Fruit fly (Drosophila melanogaster) whole organism, embryonic: ENCODE results near the gene CG6149.

Experiments used
- Ada2b ChIP-seq: fragments of 200-800 bp; sonication (Bioruptor generic); IDR thresholded peaks from 2 replicates; pipeline ENCODE4 v1.3.6; 2022; ENCODE audit warnings: missing biosample characterization, missing genetic modification characterization
- Bdp1 ChIP-seq: fragments of 200-800 bp; sonication (Bioruptor generic); optimal IDR thresholded peaks from 3 replicates; lab custom pipeline; 2016; ENCODE audit warnings: missing biosample characterization, missing genetic modification characterization
- CG10979 ChIP-seq: fragments of 200-800 bp; sonication (Bioruptor generic); optimal IDR thresholded peaks from 2 replicates; lab custom pipeline; 2018; ENCODE audit warnings: missing biosample characterization, mild to moderate bottlenecking, missing genetic modification characterization, moderate library complexity
- CG11093 ChIP-seq: fragments of 200-800 bp; sonication (Bioruptor generic); IDR thresholded peaks from 3 replicates; pipeline ENCODE4 v1.3.6; 2022; ENCODE audit warnings: missing biosample characterization, missing genetic modification characterization
- CG11695 ChIP-seq: fragments of 200-800 bp; sonication (Bioruptor generic); IDR thresholded peaks from 3 replicates; pipeline ENCODE4 v1.3.6; 2022; ENCODE audit warnings: missing biosample characterization, missing genetic modification characterization
- CG12299 ChIP-seq: fragments of 200-800 bp; sonication (Bioruptor generic); optimal IDR thresholded peaks from 2 replicates; lab custom pipeline; 2018; ENCODE audit warnings: missing biosample characterization, mild to moderate bottlenecking, missing genetic modification characterization
- CG12659 ChIP-seq: fragments of 200-800 bp; sonication (Bioruptor generic); optimal IDR thresholded peaks from 3 replicates; lab custom pipeline; 2017; ENCODE audit warnings: mild to moderate bottlenecking, missing biosample characterization, missing genetic modification reagents, missing genetic modification characterization
- CG12769 ChIP-seq: fragments of 200-800 bp; sonication (Bioruptor generic); optimal IDR thresholded peaks from 2 replicates; lab custom pipeline; 2019; ENCODE audit warnings: missing biosample characterization, mild to moderate bottlenecking, missing genetic modification characterization, moderate library complexity
- CG12942 ChIP-seq: fragments of 200-800 bp; sonication (Bioruptor generic); optimal IDR thresholded peaks from 3 replicates; lab custom pipeline; 2016; ENCODE audit warnings: missing biosample characterization, missing genetic modification characterization
- CG13296 ChIP-seq: fragments of 200-800 bp; sonication (Bioruptor generic); optimal IDR thresholded peaks from 3 replicates; lab custom pipeline; 2018; ENCODE audit warnings: missing biosample characterization, mild to moderate bottlenecking, missing genetic modification characterization
- CG14050 ChIP-seq: fragments of 200-800 bp; sonication (Bioruptor generic); IDR thresholded peaks from 3 replicates; pipeline ENCODE4 v1.3.6; 2022; ENCODE audit warnings: missing biosample characterization, missing genetic modification characterization
- CG14667 ChIP-seq: fragments of 200-800 bp; sonication (Bioruptor generic); IDR thresholded peaks from 2 replicates; pipeline ENCODE4 v1.3.6; 2022; ENCODE audit warnings: missing biosample characterization, missing genetic modification characterization
- CG17359 ChIP-seq: fragments of 200-800 bp; sonication (Bioruptor generic); optimal IDR thresholded peaks from 3 replicates; lab custom pipeline; 2018; ENCODE audit warnings: missing biosample characterization, mild to moderate bottlenecking, missing genetic modification characterization, moderate library complexity
- CG18619 ChIP-seq: fragments of 200-800 bp; sonication (Bioruptor generic); optimal IDR thresholded peaks from 3 replicates; lab custom pipeline; 2017; ENCODE audit warnings: missing biosample characterization, mild to moderate bottlenecking, missing genetic modification characterization
- CG31224 ChIP-seq: fragments of 200-800 bp; sonication (Bioruptor generic); IDR thresholded peaks from 2 replicates; pipeline ENCODE4 v1.3.6; 2022; ENCODE audit warnings: missing biosample characterization, missing genetic modification characterization
- CG31441 ChIP-seq: fragments of 200-800 bp; sonication (Bioruptor generic); IDR thresholded peaks from 2 replicates; pipeline ENCODE4 v1.3.6; 2022; ENCODE audit warnings: missing biosample characterization, missing genetic modification characterization
- CG32532 ChIP-seq: fragments of 200-800 bp; sonication (Bioruptor generic); IDR thresholded peaks from 2 replicates; pipeline ENCODE4 v1.3.6; 2022; ENCODE audit warnings: missing biosample characterization, missing genetic modification characterization
- CG4360 ChIP-seq: fragments of 200-800 bp; sonication (Bioruptor generic); IDR thresholded peaks from 2 replicates; pipeline ENCODE4 v1.3.6; 2022; ENCODE audit warnings: missing biosample characterization, missing genetic modification characterization
- CG6689 ChIP-seq: fragments of 200-800 bp; sonication (Bioruptor generic); IDR thresholded peaks from 2 replicates; pipeline ENCODE4 v1.3.6; 2022; ENCODE audit warnings: missing biosample characterization, missing genetic modification characterization
- CG6791 ChIP-seq: fragments of 200-800 bp; sonication (Bioruptor generic); IDR thresholded peaks from 3 replicates; pipeline ENCODE4 v1.3.6; 2022; ENCODE audit warnings: missing biosample characterization, missing genetic modification characterization; ENCODE audit not compliant: partially characterized antibody
- CG7745 ChIP-seq: fragments of 200-800 bp; sonication (Bioruptor generic); optimal IDR thresholded peaks from 2 replicates; lab custom pipeline; 2018; ENCODE audit warnings: missing biosample characterization, mild to moderate bottlenecking, missing genetic modification characterization, moderate library complexity
- CG8765 ChIP-seq: fragments of 200-800 bp; sonication (Bioruptor generic); IDR thresholded peaks from 2 replicates; pipeline ENCODE4 v1.3.6; 2022; ENCODE audit warnings: missing biosample characterization, missing genetic modification characterization
- Camta ChIP-seq: fragments of 200-800 bp; sonication (Bioruptor generic); optimal IDR thresholded peaks from 2 replicates; lab custom pipeline; 2016; ENCODE audit warnings: missing biosample characterization, missing genetic modification characterization
- Chrac-16 ChIP-seq: fragments of 200-800 bp; sonication (Bioruptor generic); optimal IDR thresholded peaks from 3 replicates; lab custom pipeline; 2016; ENCODE audit warnings: missing biosample characterization, missing genetic modification characterization
- Dad ChIP-seq: fragments of 200-800 bp; sonication (Bioruptor generic); optimal IDR thresholded peaks from 3 replicates; lab custom pipeline; 2016; ENCODE audit warnings: missing biosample characterization, missing genetic modification characterization
- ERR ChIP-seq: fragments of 200-800 bp; sonication (Bioruptor generic); optimal IDR thresholded peaks from 2 replicates; lab custom pipeline; 2016; ENCODE audit warnings: missing biosample characterization, missing genetic modification characterization
- Eip74EF ChIP-seq, 2 experiments: fragments of 200-800 bp in 1 of 2; fragments of >200 bp in 1 of 2; sonication (Bioruptor generic) in 1 of 2; optimal IDR thresholded peaks; 2 replicates each; lab custom pipeline; 2017 to 2019; ENCODE audit warnings: missing biosample characterization in 2 of 2, missing genetic modification characterization in 2 of 2, mild to moderate bottlenecking in 1 of 2, moderate library complexity in 1 of 2
- Ets97D ChIP-seq: fragments of 200-800 bp; sonication (Bioruptor generic); optimal IDR thresholded peaks from 3 replicates; lab custom pipeline; 2016; ENCODE audit warnings: missing biosample characterization, missing genetic modification characterization
- H15 ChIP-seq: fragments of 200-800 bp; sonication (Bioruptor generic); IDR thresholded peaks from 3 replicates; pipeline ENCODE4 v1.3.6; 2022; ENCODE audit warnings: missing biosample characterization, missing genetic modification characterization
- NC2β ChIP-seq: fragments of 200-800 bp; sonication (Bioruptor generic); optimal IDR thresholded peaks from 2 replicates; lab custom pipeline; 2016; ENCODE audit warnings: missing biosample characterization, missing genetic modification characterization
- Nf-YC ChIP-seq: fragments of 200-800 bp; optimal IDR thresholded peaks from 3 replicates; lab custom pipeline; 2019; ENCODE audit warnings: missing biosample characterization, mild to moderate bottlenecking, missing genetic modification characterization, moderate library complexity
- Sin3A ChIP-seq: fragments of >200 bp; optimal IDR thresholded peaks from 2 replicates; lab custom pipeline; 2018
- Vsx1 ChIP-seq: fragments of 200-800 bp; sonication (Bioruptor generic); optimal IDR thresholded peaks from 2 replicates; lab custom pipeline; 2017; ENCODE audit warnings: missing biosample characterization, mild to moderate bottlenecking, missing genetic modification characterization, missing genetic modification reagents
- ab ChIP-seq: fragments of 200-800 bp; sonication (Bioruptor generic); optimal IDR thresholded peaks from 2 replicates; lab custom pipeline; 2016; ENCODE audit warnings: missing biosample characterization, missing genetic modification characterization
- al ChIP-seq: fragments of 200-800 bp; sonication (Bioruptor generic); IDR thresholded peaks from 2 replicates; pipeline ENCODE4 v1.3.6; 2022; ENCODE audit warnings: missing biosample characterization, missing genetic modification characterization
- bsh ChIP-seq, 2 experiments: fragments of 200-800 bp; sonication (Bioruptor generic); optimal IDR thresholded peaks; 2 replicates each; lab custom pipeline; 2017 to 2018; ENCODE audit warnings: mild to moderate bottlenecking in 2 of 2, missing biosample characterization in 2 of 2, missing genetic modification characterization in 2 of 2, moderate library complexity in 1 of 2
- chif ChIP-seq, 2 experiments: fragments of 200-800 bp; sonication (Bioruptor generic); optimal IDR thresholded peaks; 3 replicates each; lab custom pipeline; 2016; ENCODE audit warnings: missing biosample characterization in 2 of 2, missing genetic modification characterization in 2 of 2
- chinmo ChIP-seq: fragments of 200-800 bp; sonication (Bioruptor generic); IDR thresholded peaks from 4 replicates; pipeline ENCODE4 v1.3.6; 2022; ENCODE audit warnings: missing biosample characterization, missing genetic modification characterization; ENCODE audit not compliant: partially characterized antibody
- dati ChIP-seq: fragments of 200-800 bp; sonication (Bioruptor generic); IDR thresholded peaks from 2 replicates; pipeline ENCODE4 v1.3.6; 2022; ENCODE audit warnings: missing biosample characterization, missing genetic modification characterization
- dimm ChIP-seq: fragments of 200-800 bp; sonication (Bioruptor generic); IDR thresholded peaks from 2 replicates; pipeline ENCODE4 v1.3.6; 2022; ENCODE audit warnings: missing biosample characterization, missing genetic modification characterization
- dm ChIP-seq: fragments of 200-800 bp; sonication (Bioruptor generic); optimal IDR thresholded peaks from 3 replicates; lab custom pipeline; 2016; ENCODE audit warnings: missing biosample characterization, missing genetic modification characterization
- esg ChIP-seq: fragments of 200-800 bp; sonication (Bioruptor generic); conservative IDR thresholded peaks from 2 replicates; pipeline ENCODE4 v1.3.6; 2022; ENCODE audit warnings: missing biosample characterization, missing genetic modification characterization
- ken ChIP-seq: fragments of 200-800 bp; sonication (Bioruptor generic); IDR thresholded peaks from 3 replicates; pipeline ENCODE4 v1.3.6; 2022; ENCODE audit warnings: missing biosample characterization, missing genetic modification characterization
- nau ChIP-seq: fragments of 200-800 bp; sonication (Bioruptor generic); optimal IDR thresholded peaks from 3 replicates; lab custom pipeline; 2017; ENCODE audit warnings: missing biosample characterization, mild to moderate bottlenecking, missing genetic modification characterization, missing genetic modification reagents
- schlank ChIP-seq: fragments of 200-800 bp; sonication (Bioruptor generic); optimal IDR thresholded peaks from 2 replicates; lab custom pipeline; 2018; ENCODE audit warnings: missing biosample characterization, mild to moderate bottlenecking, missing genetic modification characterization
- sens-2 ChIP-seq: fragments of 200-800 bp; sonication (Bioruptor generic); IDR thresholded peaks from 2 replicates; pipeline ENCODE4 v1.3.6; 2022; ENCODE audit warnings: missing biosample characterization, missing genetic modification characterization
- sim ChIP-seq: fragments of 200-800 bp; sonication (Bioruptor generic); IDR thresholded peaks from 2 replicates; pipeline ENCODE4 v1.3.6; 2022; ENCODE audit warnings: missing biosample characterization, missing genetic modification characterization
- slou ChIP-seq: fragments of 200-800 bp; sonication (Bioruptor generic); optimal IDR thresholded peaks from 3 replicates; lab custom pipeline; 2016; ENCODE audit warnings: missing biosample characterization, missing genetic modification characterization
- sna ChIP-seq: fragments of 200-800 bp; sonication (Bioruptor generic); IDR thresholded peaks from 2 replicates; pipeline ENCODE4 v1.3.6; 2022; ENCODE audit warnings: missing biosample characterization, missing genetic modification characterization; ENCODE audit not compliant: partially characterized antibody
- so ChIP-seq: fragments of 200-800 bp; sonication (Bioruptor generic); IDR thresholded peaks from 3 replicates; pipeline ENCODE4 v1.3.6; 2022; ENCODE audit warnings: missing biosample characterization, missing genetic modification characterization
- wdn ChIP-seq: fragments of 200-800 bp; sonication (Bioruptor generic); IDR thresholded peaks from 2 replicates; pipeline ENCODE4 v1.3.6; 2022; ENCODE audit warnings: missing biosample characterization, missing genetic modification characterization

Gene CG6149

DNA sequence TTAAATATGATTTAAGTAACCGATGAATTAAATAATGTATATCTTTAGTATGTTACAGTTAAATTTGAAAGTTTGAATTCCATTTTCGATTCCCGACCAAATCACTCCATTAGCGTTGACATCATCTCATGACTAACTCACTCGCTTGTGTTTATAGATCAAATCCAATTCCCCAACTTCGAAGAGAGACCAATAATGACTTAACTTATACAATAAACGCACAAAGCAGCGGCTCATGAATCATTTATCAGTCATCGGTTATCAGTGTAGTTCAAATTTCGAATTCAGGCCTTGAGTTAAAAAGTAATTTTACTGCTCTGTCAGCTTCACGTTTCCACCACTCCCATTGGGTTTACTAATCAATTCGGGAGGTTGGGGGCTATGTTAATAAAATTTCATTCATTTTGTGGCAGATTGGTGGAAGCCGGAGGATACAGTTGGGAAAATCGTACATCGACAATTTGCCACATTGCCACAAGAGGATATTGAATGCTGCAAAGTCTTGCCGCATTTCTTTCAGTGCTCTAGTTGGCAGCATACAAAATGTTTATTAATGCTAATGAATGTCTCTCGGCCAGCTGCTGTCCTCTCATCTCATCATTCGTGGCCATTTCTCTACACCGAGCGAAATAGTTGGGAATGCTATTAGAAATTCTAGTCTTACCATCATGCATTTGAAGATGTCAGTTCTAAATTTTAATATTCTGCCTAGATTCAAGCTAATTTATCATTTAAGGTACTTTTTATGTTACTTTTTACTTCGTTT lies 26.8 kb downstream of the CG6149 start (continued):
- TF ChIP-seq Sin3A (lab: Kevin White, UChicago): no peak
- TF ChIP-seq CG12659 (GFP tag; lab: Kevin White, UChicago): no peak
- TF ChIP-seq Chrac-16 (GFP tag; lab: Kevin White, UChicago): peak; percentile 8
- TF ChIP-seq CG8765 (GFP tag; lab: Robert Waterston, UW): no peak
- no peak for TF ChIP-seq H15
- TF ChIP-seq sim (GFP tag; lab: Robert Waterston, UW): no peak
- TF ChIP-seq CG12299 (tag; lab: Kevin White, UChicago): no peak
- no peak for TF ChIP-seq Bdp1 (GFP tag; lab: Kevin White, UChicago)
- no peak for TF ChIP-seq so (GFP tag; lab: Robert Waterston, UW)
- TF ChIP-seq CG7745 (tag; lab: Kevin White, UChicago): no peak
- no peak for TF ChIP-seq Eip74EF (GFP tag; optimal IDR thresholded peaks at IDR 0.05; lab: Kevin White, UChicago)
- TF ChIP-seq CG11093 (GFP tag; lab: Robert Waterston, UW): no peak
- TF ChIP-seq Ets97D (GFP tag; lab: Kevin White, UChicago): no peak
- peak in 1 of 2 experiments; percentile 38 for TF ChIP-seq bsh (GFP tag; optimal IDR thresholded peaks at IDR 0.05; lab: Kevin White, UChicago)
- TF ChIP-seq CG10979 (tag; lab: Kevin White, UChicago): peak; percentile 60
- TF ChIP-seq wdn (GFP tag; lab: Robert Waterston, UW): no peak
- peak; percentile 28 to 44 for TF ChIP-seq chif (GFP tag; optimal IDR thresholded peaks at IDR 0.05; lab: Kevin White, UChicago)
- no peak for TF ChIP-seq sna (GFP tag; lab: Robert Waterston, UW)
- no peak for TF ChIP-seq ERR (GFP tag; lab: Kevin White, UChicago)
- no peak for TF ChIP-seq chinmo (GFP tag; lab: Robert Waterston, UW)
- TF ChIP-seq slou (GFP tag; lab: Kevin White, UChicago): peak; percentile 15
- no peak for TF ChIP-seq CG12942 (GFP tag; lab: Kevin White, UChicago)
- TF ChIP-seq NC2β: no peak
- TF ChIP-seq CG31441 (GFP tag; lab: Robert Waterston, UW): peak; percentile 49
- no peak for TF ChIP-seq Dad (GFP tag; lab: Kevin White, UChicago)
- no peak for TF ChIP-seq dimm (GFP tag; lab: Robert Waterston, UW)
- no peak for TF ChIP-seq CG4360 (GFP tag; lab: Robert Waterston, UW)
- TF ChIP-seq CG14050 (GFP tag; lab: Robert Waterston, UW): no peak
- no peak for TF ChIP-seq CG32532 (GFP tag; lab: Robert Waterston, UW)
- TF ChIP-seq CG17359 (tag; lab: Kevin White, UChicago): peak; percentile 50
- no peak for TF ChIP-seq ab (GFP tag; lab: Kevin White, UChicago)
- no peak for TF ChIP-seq Nf-YC (tag; lab: Kevin White, UChicago)
- 0 out of 2 replicates have a peak, but pooled peaks have one; percentile 4 for TF ChIP-seq CG31224 (GFP tag; lab: Robert Waterston, UW)
- TF ChIP-seq CG18619 (GFP tag; lab: Kevin White, UChicago): no peak
- TF ChIP-seq Ada2b (GFP tag; lab: Robert Waterston, UW): peak; percentile 12; the same call in 1 of the 2 replicates
- TF ChIP-seq ken (GFP tag; lab: Robert Waterston, UW): no peak; the same call in 2 of the 3 replicates
- no peak for TF ChIP-seq CG6791 (GFP tag; lab: Robert Waterston, UW)
- TF ChIP-seq Vsx1 (GFP tag; lab: Kevin White, UChicago): no peak
- no peak for TF ChIP-seq esg
- TF ChIP-seq CG12769 (tag; lab: Kevin White, UChicago): peak; percentile 63
- no peak for TF ChIP-seq dati (GFP tag; lab: Robert Waterston, UW)
- TF ChIP-seq dm (GFP tag; lab: Kevin White, UChicago): no peak
- TF ChIP-seq sens-2 (GFP tag; lab: Robert Waterston, UW): no peak
- no peak for TF ChIP-seq CG14667 (GFP tag; lab: Robert Waterston, UW)
- peak; percentile 13; the same call in 1 of the 3 replicates for TF ChIP-seq CG11695
- no peak for TF ChIP-seq CG13296
- peak; percentile 31 for TF ChIP-seq nau (GFP tag; lab: Kevin White, UChicago)
- no peak for TF ChIP-seq schlank (tag; lab: Kevin White, UChicago)
- TF ChIP-seq CG6689 (GFP tag; lab: Robert Waterston, UW): peak; percentile 43; the same call in 1 of the 2 replicates
- TF ChIP-seq al (GFP tag; lab: Robert Waterston, UW): no peak
- peak; percentile 33 for TF ChIP-seq Camta
